Fruit fly (Drosophila melanogaster) S2 (cell line): ENCODE results near the gene Lmx1a.

Experiments used
- CG8478 ChIP-seq: fragments of >200 bp; optimal IDR thresholded peaks from 2 replicates; lab custom pipeline; 2018
- CTCF ChIP-seq, 2 experiments: fragments of >200 bp; optimal IDR thresholded peaks; 2 replicates each; lab custom pipeline; 2018

DNA sequence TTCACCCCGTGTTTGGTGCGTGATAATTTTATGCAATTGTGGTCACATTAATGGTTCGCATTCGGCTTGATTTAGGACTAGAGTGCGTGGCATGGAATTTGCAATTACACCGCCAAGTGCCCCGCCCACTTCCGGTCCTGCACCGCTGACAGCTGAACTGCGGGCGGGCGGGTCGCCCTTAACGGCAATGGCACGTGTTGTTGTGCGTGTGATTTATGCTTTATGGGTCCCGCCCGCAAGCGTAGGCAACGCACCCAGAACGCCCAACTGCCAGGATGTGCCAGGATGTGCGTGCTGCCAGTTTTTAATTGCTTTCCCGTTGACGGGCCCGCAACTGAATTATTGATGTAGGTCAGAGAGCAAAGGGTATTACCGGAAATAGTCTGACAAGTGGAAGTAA is 34.7 kb downstream of the Lmx1a start:
- TF ChIP-seq CG8478 (no peak), CTCF (optimal IDR thresholded peaks at IDR 0.05; lab: Kevin White, UChicago) (no peak)
